Worm (Caenorhabditis elegans) whole organism, L4 larva: ENCODE data around the gene ddl-1.

Experiments
- D1046.2 ChIP-seq: fragments of 200-800 bp; sonication (Bioruptor generic); IDR thresholded peaks from 2 replicates; pipeline ENCODE4 v1.3.6; 2022; ENCODE audit warnings: missing genetic modification characterization, missing compliant biosample characterization
- F10B5.3 ChIP-seq: sonication (generic microtip); optimal IDR thresholded peaks from 2 replicates; lab custom pipeline; 2016; ENCODE audit warnings: mild to moderate bottlenecking, missing genetic modification characterization, missing compliant biosample characterization
- F44E2.7 ChIP-seq: fragments of 200-800 bp; sonication (Bioruptor generic); IDR thresholded peaks from 2 replicates; pipeline ENCODE4 v2.1.2; 2022; ENCODE audit warnings: missing genetic modification characterization, missing compliant biosample characterization
- Y48G9A.11 ChIP-seq: fragments of 200-800 bp; sonication (Bioruptor generic); IDR thresholded peaks from 2 replicates; pipeline ENCODE4 v1.3.6; 2022; ENCODE audit warnings: missing genetic modification reagents, missing genetic modification characterization, missing compliant biosample characterization
- Y5F2A.4 ChIP-seq: fragments of 200-800 bp; sonication (Bioruptor generic); optimal IDR thresholded peaks from 2 replicates; lab custom pipeline; 2018; ENCODE audit warnings: mild to moderate bottlenecking, missing genetic modification characterization, missing compliant biosample characterization
- aha-1 ChIP-seq: fragments of 150-350 bp; peaks from one replicate; lab custom pipeline; 2014; ENCODE audit warnings: missing biosample characterization, missing genetic modification characterization
- ceh-28 ChIP-seq: fragments of 150-350 bp; optimal IDR thresholded peaks from 2 replicates; lab custom pipeline; 2014; ENCODE audit warnings: missing biosample characterization, missing genetic modification reagents, missing genetic modification characterization
- ceh-32 ChIP-seq: sonication (generic microtip); optimal IDR thresholded peaks from 2 replicates; lab custom pipeline; 2016; ENCODE audit warnings: mild to moderate bottlenecking, missing genetic modification characterization, missing compliant biosample characterization; ENCODE audit not compliant: poor library complexity
- ceh-62 ChIP-seq: sonication (generic microtip); optimal IDR thresholded peaks from 2 replicates; lab custom pipeline; 2017; ENCODE audit warnings: missing biosample characterization, missing genetic modification characterization
- ceh-82 ChIP-seq: sonication (generic microtip); optimal IDR thresholded peaks from 2 replicates; lab custom pipeline; 2017; ENCODE audit warnings: missing biosample characterization, missing genetic modification characterization
- cey-2 ChIP-seq: sonication (generic microtip); optimal IDR thresholded peaks from 3 replicates; lab custom pipeline; 2017; ENCODE audit warnings: missing genetic modification characterization, mild to moderate bottlenecking, missing compliant biosample characterization, antibody characterized with exemption, borderline replicate concordance; ENCODE audit not compliant: insufficient read depth
- ctbp-1 ChIP-seq: fragments of 200-800 bp; sonication (Bioruptor generic); IDR thresholded peaks from 2 replicates; pipeline ENCODE4 v1.3.6; 2022; ENCODE audit warnings: missing genetic modification reagents, missing genetic modification characterization, missing compliant biosample characterization
- daf-16 ChIP-seq, 3 experiments: sonication (generic microtip); optimal IDR thresholded peaks; 2 replicates each; lab custom pipeline; 2016 to 2017; ENCODE audit warnings: missing genetic modification characterization in 3 of 3, missing genetic modification reagents in 3 of 3, mild to moderate bottlenecking in 2 of 3, missing compliant biosample characterization in 2 of 3, missing biosample characterization in 1 of 3, moderate library complexity in 1 of 3
- daf-19 ChIP-seq: fragments of 200-800 bp; sonication (Bioruptor generic); conservative IDR thresholded peaks from 2 replicates; pipeline ENCODE4 v1.3.6; 2022; ENCODE audit warnings: missing genetic modification characterization, missing compliant biosample characterization
- daf-8 ChIP-seq: fragments of 200-800 bp; sonication (Bioruptor generic); IDR thresholded peaks from 2 replicates; pipeline ENCODE4 v1.3.6; 2022; ENCODE audit warnings: missing genetic modification characterization, missing compliant biosample characterization
- dmd-8 ChIP-seq: fragments of 200-800 bp; sonication (Bioruptor generic); IDR thresholded peaks from 2 replicates; pipeline ENCODE4 v1.3.6; 2022; ENCODE audit warnings: missing genetic modification characterization, missing compliant biosample characterization
- dmd-9 ChIP-seq: fragments of 200-800 bp; sonication (Bioruptor generic); IDR thresholded peaks from 2 replicates; pipeline ENCODE4 v1.3.6; 2022; ENCODE audit warnings: missing genetic modification reagents, missing genetic modification characterization, missing compliant biosample characterization
- duxl-1 ChIP-seq: sonication (generic microtip); optimal IDR thresholded peaks from 2 replicates; lab custom pipeline; 2016; ENCODE audit warnings: mild to moderate bottlenecking, missing genetic modification characterization, moderate library complexity, missing compliant biosample characterization; ENCODE audit not compliant: poor library complexity
- dve-1 ChIP-seq: sonication (generic microtip); optimal IDR thresholded peaks from 2 replicates; lab custom pipeline; 2017; ENCODE audit warnings: antibody characterized with exemption, mild to moderate bottlenecking, missing genetic modification characterization, missing compliant biosample characterization; ENCODE audit not compliant: insufficient read depth
- egl-43 ChIP-seq: fragments of 200-800 bp; sonication (Bioruptor generic); IDR thresholded peaks from 2 replicates; pipeline ENCODE4 v1.3.6; 2022; ENCODE audit warnings: missing genetic modification reagents, missing genetic modification characterization, missing compliant biosample characterization
- hif-1 ChIP-seq, 2 experiments: sonication (generic microtip); optimal IDR thresholded peaks; 2 replicates each; lab custom pipeline; 2016 to 2017; ENCODE audit warnings: missing compliant biosample characterization in 2 of 2, missing genetic modification characterization in 2 of 2, missing genetic modification reagents in 2 of 2, missing genotype in 2 of 2, mild to moderate bottlenecking in 1 of 2
- hlh-11 ChIP-seq: fragments of 200-800 bp; sonication (Bioruptor generic); optimal IDR thresholded peaks from 2 replicates; lab custom pipeline; 2018; ENCODE audit warnings: mild to moderate bottlenecking, missing genetic modification characterization, missing compliant biosample characterization
- jun-1 ChIP-seq: fragments of 150-350 bp; optimal IDR thresholded peaks from 2 replicates; lab custom pipeline; 2014; ENCODE audit warnings: missing biosample characterization, missing genetic modification reagents, missing genetic modification characterization
- lin-1 ChIP-seq: fragments of 200-800 bp; sonication (Bioruptor generic); IDR thresholded peaks from 2 replicates; pipeline ENCODE4 v1.3.6; 2022; ENCODE audit warnings: missing genetic modification reagents, missing genetic modification characterization, missing compliant biosample characterization
- lin-39 ChIP-seq: fragments of 150-350 bp; optimal IDR thresholded peaks from 2 replicates; lab custom pipeline; 2014; ENCODE audit warnings: missing biosample characterization, missing genetic modification reagents, missing genetic modification characterization
- madf-5 ChIP-seq, 2 experiments: fragments of 200-800 bp; sonication (Bioruptor generic); IDR thresholded peaks; 2 replicates each; pipeline ENCODE4 v1.3.6; 2022; ENCODE audit warnings: missing compliant biosample characterization in 2 of 2, missing genetic modification characterization in 2 of 2
- mes-2 ChIP-seq: sonication (generic microtip); optimal IDR thresholded peaks from 2 replicates; lab custom pipeline; 2016; ENCODE audit warnings: missing genotype, mild to moderate bottlenecking, missing genetic modification characterization, missing compliant biosample characterization; ENCODE audit not compliant: poor library complexity, severe bottlenecking
- mxl-2 ChIP-seq: fragments of 200-800 bp; sonication (Bioruptor generic); conservative IDR thresholded peaks from 2 replicates; pipeline ENCODE4 v1.3.6; 2022; ENCODE audit warnings: missing genetic modification reagents, missing genetic modification characterization, missing compliant biosample characterization
- nhr-102 ChIP-seq: sonication (generic microtip); optimal IDR thresholded peaks from 2 replicates; lab custom pipeline; 2016; ENCODE audit warnings: mild to moderate bottlenecking, missing genetic modification characterization, moderate library complexity, missing compliant biosample characterization
- nhr-11 ChIP-seq: fragments of 150-350 bp; optimal IDR thresholded peaks from 2 replicates; lab custom pipeline; 2014; ENCODE audit warnings: missing biosample characterization, missing genetic modification characterization
- nhr-111 ChIP-seq: fragments of 200-800 bp; sonication (Bioruptor generic); optimal IDR thresholded peaks from 2 replicates; lab custom pipeline; 2018; ENCODE audit warnings: mild to moderate bottlenecking, missing genetic modification characterization, missing compliant biosample characterization
- nhr-237 ChIP-seq: sonication (generic microtip); optimal IDR thresholded peaks from 2 replicates; lab custom pipeline; 2017; ENCODE audit warnings: missing biosample characterization, missing genetic modification characterization
- nhr-25 ChIP-seq: sonication (generic microtip); optimal IDR thresholded peaks from 2 replicates; lab custom pipeline; 2017; ENCODE audit warnings: missing genetic modification characterization, mild to moderate bottlenecking, missing compliant biosample characterization, antibody characterized with exemption, moderate library complexity, borderline replicate concordance; ENCODE audit not compliant: insufficient read depth
- nhr-28 ChIP-seq: fragments of 150-350 bp; optimal IDR thresholded peaks from 2 replicates; lab custom pipeline; 2014; ENCODE audit warnings: missing biosample characterization, missing genetic modification characterization
- nhr-41 ChIP-seq: fragments of 200-800 bp; sonication (Bioruptor generic); IDR thresholded peaks from 2 replicates; pipeline ENCODE4 v1.3.6; 2022; ENCODE audit warnings: missing genetic modification reagents, missing genetic modification characterization, missing compliant biosample characterization
- nhr-42 ChIP-seq: fragments of 200-800 bp; sonication (Bioruptor generic); IDR thresholded peaks from 2 replicates; pipeline ENCODE4 v1.3.6; 2022; ENCODE audit warnings: missing genetic modification characterization, missing compliant biosample characterization
- nhr-48 ChIP-seq: sonication (generic microtip); optimal IDR thresholded peaks from 2 replicates; lab custom pipeline; 2016; ENCODE audit warnings: mild to moderate bottlenecking, missing genetic modification characterization, missing compliant biosample characterization
- nhr-6 ChIP-seq: fragments of 150-350 bp; optimal IDR thresholded peaks from 2 replicates; lab custom pipeline; 2014; ENCODE audit warnings: missing biosample characterization, missing genetic modification characterization
- nhr-77 ChIP-seq: fragments of 150-350 bp; optimal IDR thresholded peaks from 2 replicates; lab custom pipeline; 2014; ENCODE audit warnings: missing biosample characterization, missing genetic modification characterization
- pha-4 ChIP-seq, 2 experiments: fragments of 150-350 bp in 1 of 2; fragments of 200-800 bp in 1 of 2; sonication (Bioruptor generic) in 1 of 2; IDR thresholded peaks in 1 of 2; optimal IDR thresholded peaks in 1 of 2; 2 replicates each; pipeline versions ENCODE4 v1.3.6 to Lab custom; 2014 to 2022; ENCODE audit warnings: missing genetic modification characterization in 2 of 2, missing genetic modification reagents in 2 of 2, missing biosample characterization in 1 of 2, missing compliant biosample characterization in 1 of 2
- php-3 ChIP-seq: fragments of 200-800 bp; sonication (Bioruptor generic); IDR thresholded peaks from 2 replicates; pipeline ENCODE4 v1.3.6; 2022; ENCODE audit warnings: missing genetic modification reagents, missing genetic modification characterization, missing compliant biosample characterization
- rbr-2 ChIP-seq: sonication (generic microtip); optimal IDR thresholded peaks from 2 replicates; lab custom pipeline; 2016; ENCODE audit warnings: missing genotype, missing genetic modification characterization, missing compliant biosample characterization
- sdz-12 ChIP-seq: fragments of 200-800 bp; sonication (Bioruptor generic); optimal IDR thresholded peaks from 2 replicates; lab custom pipeline; 2018; ENCODE audit warnings: mild to moderate bottlenecking, missing genetic modification characterization, missing compliant biosample characterization
- snpc-1.2 ChIP-seq: fragments of 200-800 bp; sonication (Bioruptor generic); IDR thresholded peaks from 2 replicates; pipeline ENCODE4 v1.3.6; 2022; ENCODE audit warnings: missing genetic modification reagents, missing genetic modification characterization, missing compliant biosample characterization
- unc-39 ChIP-seq: sonication (generic microtip); optimal IDR thresholded peaks from 2 replicates; lab custom pipeline; 2017; ENCODE audit warnings: missing biosample characterization, missing genetic modification characterization
- unc-62 ChIP-seq, 3 experiments: fragments of 150-350 bp in 1 of 3; sonication (generic microtip); optimal IDR thresholded peaks in 2 of 3; peaks in 1 of 3; 1 replicate in 1 of 3; 2 replicates in 2 of 3; lab custom pipeline; 2014 to 2017; ENCODE audit warnings: missing biosample characterization in 3 of 3, missing genetic modification characterization in 3 of 3, missing genetic modification reagents in 3 of 3, missing genotype in 1 of 3
- zip-2 ChIP-seq: fragments of 150-350 bp; optimal IDR thresholded peaks from 2 replicates; lab custom pipeline; 2014; ENCODE audit warnings: missing biosample characterization, missing genetic modification characterization
- ztf-11 ChIP-seq: fragments of 150-350 bp; optimal IDR thresholded peaks from 2 replicates; lab custom pipeline; 2014; ENCODE audit warnings: missing biosample characterization, missing genetic modification characterization

The ddl-1 gene

ce11 chrII:5649236-5650004 lies 1.2 kb upstream of the ddl-1 start, which contains the start of the genes sam-4, F59E12.17 and zyg-1 (continued):
- TF ChIP-seq nhr-28 (tag; lab: Kevin White, UChicago) (peak; percentile 52), daf-19 (GFP tag; lab: Robert Waterston, UW) (no peak), egl-43 (GFP tag; lab: Robert Waterston, UW) (no peak), daf-16 (GFP tag; optimal IDR thresholded peaks at IDR 0.05; lab: Kevin White, UChicago) (no peak), daf-16 (tag; optimal IDR thresholded peaks at IDR 0.05; lab: Kevin White, UChicago) (no peak), ceh-82 (tag; lab: Kevin White, UChicago) (no peak), lin-39 (tag; lab: Kevin White, UChicago) (no peak), daf-8 (GFP tag; lab: Robert Waterston, UW) (no peak), dmd-8 (no peak), sdz-12 (GFP tag; lab: Kevin White, UChicago) (no peak), nhr-77 (tag; lab: Kevin White, UChicago) (peak; percentile 29), nhr-111 (GFP tag; lab: Kevin White, UChicago) (no peak), hlh-11 (tag; lab: Kevin White, UChicago) (peak; percentile 8), unc-62 (GFP tag; optimal IDR thresholded peaks at IDR 0.05 in 1 of 2; lab: Kevin White, UChicago) (peak in 1 of 2 experiments; percentile 52), unc-62 (tag; optimal IDR thresholded peaks at IDR 0.05; lab: Kevin White, UChicago) (no peak), ceh-62 (tag; lab: Kevin White, UChicago) (no peak), hif-1 (tag; optimal IDR thresholded peaks at IDR 0.05; lab: Kevin White, UChicago) (peak in 1 of 2 experiments; percentile 70), Y5F2A.4 (GFP tag; lab: Kevin White, UChicago) (no peak), cey-2 (tag; lab: Kevin White, UChicago) (no peak), Y48G9A.11 (GFP tag; lab: Robert Waterston, UW) (peak; percentile 50; the same call in 1 of the 2 replicates), duxl-1 (no peak), php-3 (no peak), nhr-25 (tag; lab: Kevin White, UChicago) (no peak), pha-4 (GFP tag; IDR thresholded peaks at IDR 0.05; lab: Robert Waterston, UW) (no peak), pha-4 (tag; optimal IDR thresholded peaks at IDR 0.05; lab: Kevin White, UChicago) (peak; percentile 70), dmd-9 (no peak), mes-2 (peak; percentile 94), ceh-32 (no peak), zip-2 (tag; lab: Kevin White, UChicago) (no peak), aha-1 (tag; lab: Kevin White, UChicago) (peak; percentile 50), D1046.2 (GFP tag; lab: Robert Waterston, UW) (no peak), ceh-28 (tag; lab: Kevin White, UChicago) (no peak), rbr-2 (tag; lab: Kevin White, UChicago) (peak; percentile 24), mxl-2 (no peak), nhr-42 (GFP tag; lab: Robert Waterston, UW) (no peak), nhr-6 (tag; lab: Kevin White, UChicago) (peak; percentile 77), lin-1 (GFP tag; lab: Robert Waterston, UW) (no peak), unc-39 (tag; lab: Kevin White, UChicago) (no peak), F44E2.7 (GFP tag; lab: Robert Waterston, UW) (no peak), dve-1 (tag; lab: Kevin White, UChicago) (no peak), F10B5.3 (tag; lab: Kevin White, UChicago) (no peak), nhr-237 (no peak), snpc-1.2 (GFP tag; lab: Robert Waterston, UW) (no peak), ztf-11 (tag; lab: Kevin White, UChicago) (no peak), nhr-48 (tag; lab: Kevin White, UChicago) (no peak), nhr-41 (GFP tag; lab: Robert Waterston, UW) (no peak), nhr-102 (tag; lab: Kevin White, UChicago) (no peak), nhr-11 (tag; lab: Kevin White, UChicago) (no peak), ctbp-1 (GFP tag; lab: Robert Waterston, UW) (no peak), jun-1 (tag; lab: Kevin White, UChicago) (no peak), madf-5 (GFP tag; IDR thresholded peaks at IDR 0.05; lab: Robert Waterston, UW) (no peak)
